Worm (Caenorhabditis elegans): ENCODE measurements around the gene irld-26.

DNA sequence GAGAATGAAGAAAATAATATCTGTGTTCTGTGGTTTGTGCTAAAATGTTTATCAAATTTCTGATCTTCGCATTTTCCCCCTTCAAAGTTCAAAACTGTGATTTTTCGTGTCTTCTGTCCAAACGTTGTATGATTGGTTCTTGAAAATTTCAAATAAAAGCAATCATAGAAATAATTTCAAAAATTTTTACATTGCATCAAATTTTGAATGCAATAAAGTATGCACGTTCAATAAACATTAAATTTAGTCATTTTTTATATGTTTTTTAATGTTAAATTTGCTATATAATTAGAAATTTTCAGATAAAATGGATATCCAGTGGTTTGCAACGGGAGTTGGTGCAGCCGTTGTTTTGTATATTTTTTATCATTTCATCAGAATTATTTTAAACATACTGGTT lies 19.0 kb downstream of the irld-26 start, which contains the start of gene stdh-2:
- TF ChIP-seq daf-12 (tag; optimal IDR thresholded peaks at IDR 0.05) (no peak), nhr-10 (tag; optimal IDR thresholded peaks at IDR 0.05) (no peak), dmd-9 (GFP tag; IDR thresholded peaks at IDR 0.05) (no peak), zip-2 (tag; optimal IDR thresholded peaks at IDR 0.05) (no peak), Y105C5A.15 (GFP tag; IDR thresholded peaks at IDR 0.05) (no peak), ceh-20 (GFP tag; IDR thresholded peaks at IDR 0.05) (no peak), daf-19 (GFP tag; conservative IDR thresholded peaks at IDR 0.05) (no peak), sdz-12 (GFP tag; optimal IDR thresholded peaks at IDR 0.05) (no peak), daf-16 (GFP tag; optimal IDR thresholded peaks at IDR 0.05) (no peak), daf-16 (tag; optimal IDR thresholded peaks at IDR 0.05) (no peak), ztf-7 (tag; optimal IDR thresholded peaks at IDR 0.05) (no peak), fkh-10 (GFP tag; optimal IDR thresholded peaks at IDR 0.05) (no peak), F44E2.7 (GFP tag; IDR thresholded peaks at IDR 0.05) (no peak)

Measured in whole organism, L4 larva.